In genomic region chrIII:6695189-6695588, ce11 we compare ENCODE assay signal across 3 worm cellular contexts.
TF ChIP-seq lines count a peak whose summit lies in the region.

No protein-coding gene starts in this region.

TF ChIP-seq in whole organism, L1 larva, 84 proteins besides CTCF, POLR2A, EP300 and RAD21 (continued from another document and continues in another):
- TF ChIP-seq sox-4 (tag; optimal IDR thresholded peaks at IDR 0.05; lab: Kevin White, UChicago) (no peak), fos-1 (tag; optimal IDR thresholded peaks at IDR 0.05; lab: Kevin White, UChicago) (peak; percentile 29), unc-62 (GFP tag; optimal IDR thresholded peaks at IDR 0.05; lab: Kevin White, UChicago) (no peak), mef-2 (tag; optimal IDR thresholded peaks at IDR 0.05; lab: Kevin White, UChicago) (no peak), nhr-11 (tag; optimal IDR thresholded peaks at IDR 0.05; lab: Kevin White, UChicago) (no peak), ceh-63 (GFP tag; optimal IDR thresholded peaks at IDR 0.05; lab: Kevin White, UChicago) (no peak), nhr-19 (GFP tag; conservative IDR thresholded peaks at IDR 0.05; lab: Robert Waterston, UW) (0 out of 2 replicates have a peak, but pooled peaks have one; percentile 4), lin-13 (GFP tag; optimal IDR thresholded peaks at IDR 0.05; lab: Kevin White, UChicago) (no peak), nhr-28 (tag; optimal IDR thresholded peaks at IDR 0.05; lab: Kevin White, UChicago) (no peak), ces-1 (GFP tag; optimal IDR thresholded peaks at IDR 0.05; lab: Kevin White, UChicago) (no peak), ceh-88 (GFP tag; IDR thresholded peaks at IDR 0.05; lab: Robert Waterston, UW) (no peak), xbp-1 (tag; optimal IDR thresholded peaks at IDR 0.05; lab: Kevin White, UChicago) (peak; percentile 20), lir-3 (tag; optimal IDR thresholded peaks at IDR 0.05; lab: Kevin White, UChicago; ENCODE audit: poor library complexity) (no peak), nhr-71 (tag; optimal IDR thresholded peaks at IDR 0.05; lab: Kevin White, UChicago) (peak; percentile 63), ama-1 (optimal IDR thresholded peaks at IDR 0.05; lab: Kevin White, UChicago) (no peak), blmp-1 (tag; optimal IDR thresholded peaks at IDR 0.05; lab: Kevin White, UChicago) (no peak), mab-9 (GFP tag; IDR thresholded peaks at IDR 0.05; lab: Robert Waterston, UW) (no peak), fkh-4 (tag; optimal IDR thresholded peaks at IDR 0.05; lab: Kevin White, UChicago; ENCODE audit: borderline replicate concordance) (no peak), fkh-10 (GFP tag; optimal IDR thresholded peaks at IDR 0.05; lab: Kevin White, UChicago) (peak; percentile 92), lin-35 (GFP tag; optimal IDR thresholded peaks at IDR 0.05; lab: Kevin White, UChicago) (peak in 1 of 2 experiments; percentile 15), pag-3 (tag; optimal IDR thresholded peaks at IDR 0.05; lab: Kevin White, UChicago; ENCODE audit: borderline replicate concordance, insufficient read depth) (no peak), nhr-77 (tag; optimal IDR thresholded peaks at IDR 0.05; lab: Kevin White, UChicago) (no peak), nhr-12 (tag; optimal IDR thresholded peaks at IDR 0.05; lab: Kevin White, UChicago) (no peak), unc-98 (GFP tag; IDR thresholded peaks at IDR 0.05; lab: Robert Waterston, UW) (no peak), nhr-85 (tag; lab: Kevin White, UChicago) (no peak), efl-3 (GFP tag; optimal IDR thresholded peaks at IDR 0.05; lab: Kevin White, UChicago) (no peak), elt-2 (tag; optimal IDR thresholded peaks at IDR 0.05; lab: Kevin White, UChicago) (no peak), zag-1 (tag; optimal IDR thresholded peaks at IDR 0.05; lab: Kevin White, UChicago) (no peak), mdl-1 (tag; optimal IDR thresholded peaks at IDR 0.05; lab: Kevin White, UChicago) (no peak), nhr-90 (tag; optimal IDR thresholded peaks at IDR 0.05; lab: Kevin White, UChicago; ENCODE audit: poor library complexity) (no peak), jun-1 (tag; optimal IDR thresholded peaks at IDR 0.05; lab: Kevin White, UChicago) (peak; percentile 5), lin-39 (tag; optimal IDR thresholded peaks at IDR 0.05; lab: Kevin White, UChicago) (no peak), isw-1 (GFP tag; IDR thresholded peaks at IDR 0.05; lab: Robert Waterston, UW) (peak; percentile 91), dsc-1 (tag; optimal IDR thresholded peaks at IDR 0.05; lab: Kevin White, UChicago) (peak; percentile 20), ceh-82 (tag; optimal IDR thresholded peaks at IDR 0.05; lab: Kevin White, UChicago) (peak in 2 of 3 experiments; percentile 34 to 71), unc-30 (tag; optimal IDR thresholded peaks at IDR 0.05; lab: Kevin White, UChicago) (no peak), unc-86 (tag; optimal IDR thresholded peaks at IDR 0.05; lab: Kevin White, UChicago) (peak; percentile 71), ztf-4 (tag; optimal IDR thresholded peaks at IDR 0.05; lab: Kevin White, UChicago) (no peak), lin-14 (GFP tag; optimal IDR thresholded peaks at IDR 0.05; lab: Kevin White, UChicago) (peak; percentile 89), aha-1 (tag; optimal IDR thresholded peaks at IDR 0.05; lab: Kevin White, UChicago) (no peak), C16A3.4 (tag; optimal IDR thresholded peaks at IDR 0.05; lab: Kevin White, UChicago) (no peak), elt-3 (tag; optimal IDR thresholded peaks at IDR 0.05; lab: Kevin White, UChicago) (no peak), dpl-1 (GFP tag; optimal IDR thresholded peaks at IDR 0.05; lab: Kevin White, UChicago) (peak in 1 of 3 experiments; percentile 35), tlp-1 (tag; optimal IDR thresholded peaks at IDR 0.05; lab: Kevin White, UChicago) (no peak), nhr-47 (tag; optimal IDR thresholded peaks at IDR 0.05; lab: Kevin White, UChicago) (peak; percentile 60)

TF ChIP-seq in whole organism, L2 larva, 48 proteins besides CTCF, POLR2A, EP300 and RAD21 (continued from another document):
- no peak for TF ChIP-seq blmp-1 (tag; optimal IDR thresholded peaks at IDR 0.05; lab: Kevin White, UChicago; ENCODE audit: insufficient read depth)
- TF ChIP-seq sma-3 (GFP tag; optimal IDR thresholded peaks at IDR 0.05; lab: Kevin White, UChicago) = no peak
- TF ChIP-seq ama-1 (optimal IDR thresholded peaks at IDR 0.05; lab: Kevin White, UChicago) = no peak
- no peak for TF ChIP-seq unc-62 (GFP tag; optimal IDR thresholded peaks at IDR 0.05; lab: Kevin White, UChicago)
- TF ChIP-seq ZK546.5 (tag; optimal IDR thresholded peaks at IDR 0.05; lab: Kevin White, UChicago) = no peak
- TF ChIP-seq zag-1 (tag; optimal IDR thresholded peaks at IDR 0.05; lab: Kevin White, UChicago) = peak; percentile 49
- no peak for TF ChIP-seq peb-1 (tag; optimal IDR thresholded peaks at IDR 0.05; lab: Kevin White, UChicago)
- no peak for TF ChIP-seq elt-1 (tag; optimal IDR thresholded peaks at IDR 0.05; lab: Kevin White, UChicago)
- no peak for TF ChIP-seq ztf-11 (tag; optimal IDR thresholded peaks at IDR 0.05; lab: Kevin White, UChicago)
- peak; percentile 4 for TF ChIP-seq nhr-6 (tag; optimal IDR thresholded peaks at IDR 0.05; lab: Kevin White, UChicago)
- TF ChIP-seq lin-13 (GFP tag; optimal IDR thresholded peaks at IDR 0.05; lab: Kevin White, UChicago) = peak; percentile 46
- peak; percentile 75 for TF ChIP-seq unc-55 (GFP tag; optimal IDR thresholded peaks at IDR 0.05; lab: Kevin White, UChicago)
- TF ChIP-seq nhr-10 (tag; optimal IDR thresholded peaks at IDR 0.05; lab: Kevin White, UChicago) = no peak
- no peak for TF ChIP-seq ceh-16 (tag; optimal IDR thresholded peaks at IDR 0.05; lab: Kevin White, UChicago)
- TF ChIP-seq nhr-11 (tag; optimal IDR thresholded peaks at IDR 0.05; lab: Kevin White, UChicago) = no peak
- peak; percentile 25 for TF ChIP-seq snpc-4 (tag; optimal IDR thresholded peaks at IDR 0.05; lab: Kevin White, UChicago)
- peak; percentile 21 for TF ChIP-seq F13H6.1 (tag; optimal IDR thresholded peaks at IDR 0.05; lab: Kevin White, UChicago)
- TF ChIP-seq nhr-25 (tag; optimal IDR thresholded peaks at IDR 0.05; lab: Kevin White, UChicago) = no peak
- TF ChIP-seq alr-1 (tag; optimal IDR thresholded peaks at IDR 0.05; lab: Kevin White, UChicago) = no peak
- TF ChIP-seq nhr-23 (tag; optimal IDR thresholded peaks at IDR 0.05; lab: Kevin White, UChicago) = no peak
- no peak for TF ChIP-seq ztf-1 (GFP tag; conservative IDR thresholded peaks at IDR 0.05; lab: Robert Waterston, UW)
- TF ChIP-seq mdl-1 (tag; optimal IDR thresholded peaks at IDR 0.05; lab: Kevin White, UChicago) = peak; percentile 10 to 36
- no peak for TF ChIP-seq gmeb-1 (tag; optimal IDR thresholded peaks at IDR 0.05; lab: Kevin White, UChicago)
- TF ChIP-seq nhr-237 (tag; optimal IDR thresholded peaks at IDR 0.05; lab: Kevin White, UChicago) = no peak
- TF ChIP-seq aly-2 (tag; optimal IDR thresholded peaks at IDR 0.05; lab: Kevin White, UChicago) = no peak
- peak; percentile 50 for TF ChIP-seq crh-2 (tag; optimal IDR thresholded peaks at IDR 0.05; lab: Kevin White, UChicago)
- no peak for TF ChIP-seq dmd-4 (tag; optimal IDR thresholded peaks at IDR 0.05; lab: Kevin White, UChicago)
- no peak for TF ChIP-seq skn-1 (tag; optimal IDR thresholded peaks at IDR 0.05; lab: Kevin White, UChicago)
- peak; percentile 63 for TF ChIP-seq lin-11 (tag; optimal IDR thresholded peaks at IDR 0.05; lab: Kevin White, UChicago)
- peak; percentile 50 for TF ChIP-seq ztf-4 (tag; optimal IDR thresholded peaks at IDR 0.05; lab: Kevin White, UChicago)
- peak in 1 of 2 experiments; percentile 55 for TF ChIP-seq lsy-2 (tag; optimal IDR thresholded peaks at IDR 0.05; lab: Kevin White, UChicago)
- TF ChIP-seq lin-39 (tag; optimal IDR thresholded peaks at IDR 0.05; lab: Kevin White, UChicago) = no peak
- TF ChIP-seq C34F6.9 (tag; optimal IDR thresholded peaks at IDR 0.05; lab: Kevin White, UChicago) = peak; percentile 77
- TF ChIP-seq unc-39 (tag; optimal IDR thresholded peaks at IDR 0.05; lab: Kevin White, UChicago) = no peak
- no peak for TF ChIP-seq egl-27 (tag; optimal IDR thresholded peaks at IDR 0.05; lab: Kevin White, UChicago)

TF ChIP-seq in whole organism, L4 larva, 104 proteins besides CTCF, POLR2A, EP300 and RAD21 (continued from another document):
- TF ChIP-seq unc-62 (GFP tag; optimal IDR thresholded peaks at IDR 0.05 in 1 of 2; lab: Kevin White, UChicago) = peak in 1 of 2 experiments; percentile 3
- no peak for TF ChIP-seq unc-62 (tag; optimal IDR thresholded peaks at IDR 0.05; lab: Kevin White, UChicago)
- TF ChIP-seq mdl-1 (tag; optimal IDR thresholded peaks at IDR 0.05; lab: Kevin White, UChicago) = peak in 1 of 2 experiments; percentile 69
- no peak for TF ChIP-seq ztf-11 (tag; optimal IDR thresholded peaks at IDR 0.05; lab: Kevin White, UChicago)
- no peak for TF ChIP-seq dve-1 (tag; optimal IDR thresholded peaks at IDR 0.05; lab: Kevin White, UChicago; ENCODE audit: insufficient read depth)
- no peak for TF ChIP-seq mes-2 (tag; optimal IDR thresholded peaks at IDR 0.05; lab: Kevin White, UChicago; ENCODE audit: poor library complexity, severe bottlenecking)
- TF ChIP-seq aha-1 (tag; lab: Kevin White, UChicago) = peak; percentile 80
- peak; percentile 33 for TF ChIP-seq nhr-11 (tag; optimal IDR thresholded peaks at IDR 0.05; lab: Kevin White, UChicago)
